Worm (Caenorhabditis elegans) whole organism, late embryonic: ENCODE measurements around the gene C26F1.1.

Experiments used
- C08G9.2 ChIP-seq: sonication (generic microtip); optimal IDR thresholded peaks from 2 replicates; lab custom pipeline; 2016; ENCODE audit warnings: mild to moderate bottlenecking, missing genetic modification characterization, moderate library complexity, missing compliant biosample characterization
- C38D4.7 ChIP-seq: fragments of 200-800 bp; sonication (Bioruptor generic); optimal IDR thresholded peaks from 2 replicates; lab custom pipeline; 2018; ENCODE audit warnings: mild to moderate bottlenecking, missing genetic modification characterization, moderate library complexity, missing compliant biosample characterization
- ama-1 ChIP-seq: fragments of 150-350 bp; optimal IDR thresholded peaks from 2 replicates; lab custom pipeline; 2014
- ceh-22 ChIP-seq: sonication (generic microtip); optimal IDR thresholded peaks from 2 replicates; lab custom pipeline; 2017; ENCODE audit warnings: missing biosample characterization, missing genetic modification characterization
- ceh-45 ChIP-seq: fragments of 200-800 bp; sonication (Bioruptor generic); IDR thresholded peaks from 2 replicates; pipeline ENCODE4 v1.3.6; 2022; ENCODE audit warnings: missing genetic modification reagents, missing genetic modification characterization, missing compliant biosample characterization
- ceh-6 ChIP-seq: fragments of 200-800 bp; sonication (Bioruptor generic); optimal IDR thresholded peaks from 2 replicates; lab custom pipeline; 2018; ENCODE audit warnings: mild to moderate bottlenecking, missing genetic modification characterization, missing compliant biosample characterization
- ceh-9 ChIP-seq: sonication (generic microtip); optimal IDR thresholded peaks from 2 replicates; lab custom pipeline; 2016; ENCODE audit warnings: mild to moderate bottlenecking, missing genetic modification characterization, inconsistent platforms, missing compliant biosample characterization
- fkh-6 ChIP-seq: sonication (generic microtip); optimal IDR thresholded peaks from 2 replicates; lab custom pipeline; 2016; ENCODE audit warnings: missing genetic modification characterization, missing compliant biosample characterization
- nhr-11 ChIP-seq: fragments of 150-350 bp; optimal IDR thresholded peaks from 2 replicates; lab custom pipeline; 2014; ENCODE audit warnings: missing biosample characterization, missing genetic modification characterization
- pag-3 ChIP-seq: sonication (generic microtip); optimal IDR thresholded peaks from 2 replicates; lab custom pipeline; 2016; ENCODE audit warnings: missing compliant biosample characterization, missing genetic modification characterization, borderline replicate concordance
- pqm-1 ChIP-seq: sonication (generic microtip); optimal IDR thresholded peaks from 2 replicates; lab custom pipeline; 2016; ENCODE audit warnings: missing genetic modification characterization, missing compliant biosample characterization
- tbx-2 ChIP-seq: sonication (generic microtip); optimal IDR thresholded peaks from 2 replicates; lab custom pipeline; 2016; ENCODE audit warnings: missing genetic modification characterization, missing compliant biosample characterization

DNA sequence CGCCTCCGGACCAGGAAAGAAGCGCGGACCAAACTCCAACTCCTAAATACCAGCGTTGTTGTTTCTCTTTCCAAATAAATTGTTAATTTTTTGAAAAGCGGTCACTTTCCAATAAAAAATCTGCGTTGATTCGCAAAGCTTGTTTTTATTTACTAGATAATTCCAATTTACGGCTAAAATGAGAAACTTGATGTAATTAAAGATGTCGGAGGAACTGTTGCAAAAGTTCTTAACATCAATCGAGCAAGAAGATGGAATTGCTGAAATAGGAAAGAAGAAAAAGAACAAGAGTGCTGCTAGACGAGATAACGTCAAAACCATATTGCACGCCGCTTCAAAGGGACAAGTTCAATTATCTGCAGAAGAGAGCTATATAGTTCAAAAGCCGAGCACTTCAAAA lies 8.1 kb upstream of the C26F1.1 start, which contains the start of gene C26F1.3:
- TF ChIP-seq nhr-11 (tag; lab: Kevin White, UChicago) (no peak), C08G9.2 (tag; lab: Kevin White, UChicago) (no peak), ama-1 (lab: Kevin White, UChicago) (no peak), C38D4.7 (no peak), pag-3 (tag; lab: Kevin White, UChicago) (no peak), tbx-2 (no peak), ceh-6 (no peak), ceh-45 (no peak), ceh-22 (tag; lab: Kevin White, UChicago) (no peak), fkh-6 (tag; lab: Kevin White, UChicago) (no peak), ceh-9 (tag; lab: Kevin White, UChicago) (no peak), pqm-1 (tag; lab: Kevin White, UChicago) (no peak)
